Fruit fly (Drosophila melanogaster) whole organism, embryonic: ENCODE results near the gene CG6847.

Experiments
- Abd-B ChIP-seq: fragments of 200-800 bp; sonication (Bioruptor generic); optimal IDR thresholded peaks from 2 replicates; lab custom pipeline; 2018; ENCODE audit warnings: missing biosample characterization, mild to moderate bottlenecking, missing genetic modification characterization, moderate library complexity
- CG11093 ChIP-seq: fragments of 200-800 bp; sonication (Bioruptor generic); IDR thresholded peaks from 3 replicates; pipeline ENCODE4 v1.3.6; 2022; ENCODE audit warnings: missing biosample characterization, missing genetic modification characterization
- CG12155 ChIP-seq: fragments of 200-800 bp; sonication (Bioruptor generic); optimal IDR thresholded peaks from 3 replicates; lab custom pipeline; 2016; ENCODE audit warnings: missing biosample characterization, missing genetic modification characterization
- CG14710 ChIP-seq: fragments of 200-800 bp; sonication (Bioruptor generic); optimal IDR thresholded peaks from 3 replicates; lab custom pipeline; 2019; ENCODE audit warnings: missing biosample characterization, mild to moderate bottlenecking, missing genetic modification characterization, moderate library complexity
- CG1603 ChIP-seq: fragments of 200-800 bp; sonication (Bioruptor generic); optimal IDR thresholded peaks from 2 replicates; lab custom pipeline; 2019; ENCODE audit warnings: missing biosample characterization, mild to moderate bottlenecking, missing genetic modification characterization, moderate library complexity
- CG16813 ChIP-seq: fragments of 200-800 bp; sonication (Bioruptor generic); IDR thresholded peaks from 3 replicates; pipeline ENCODE4 v1.3.6; 2022; ENCODE audit warnings: missing biosample characterization, missing genetic modification characterization; ENCODE audit not compliant: partially characterized antibody
- CG17359 ChIP-seq: fragments of 200-800 bp; sonication (Bioruptor generic); optimal IDR thresholded peaks from 3 replicates; lab custom pipeline; 2018; ENCODE audit warnings: missing biosample characterization, mild to moderate bottlenecking, missing genetic modification characterization, moderate library complexity
- CG2116 ChIP-seq: fragments of 200-800 bp; sonication (Bioruptor generic); optimal IDR thresholded peaks from 3 replicates; lab custom pipeline; 2018; ENCODE audit warnings: missing biosample characterization, mild to moderate bottlenecking, missing genetic modification characterization
- CG31441 ChIP-seq: fragments of 200-800 bp; sonication (Bioruptor generic); IDR thresholded peaks from 2 replicates; pipeline ENCODE4 v1.3.6; 2022; ENCODE audit warnings: missing biosample characterization, missing genetic modification characterization
- CG32772 ChIP-seq: fragments of 200-800 bp; sonication (Bioruptor generic); IDR thresholded peaks from 2 replicates; pipeline ENCODE4 v1.3.6; 2022; ENCODE audit warnings: missing biosample characterization, missing genetic modification characterization
- CG3847 ChIP-seq: fragments of 200-800 bp; sonication (Bioruptor generic); IDR thresholded peaks from 2 replicates; pipeline ENCODE4 v1.3.6; 2022; ENCODE audit warnings: missing biosample characterization, missing genetic modification characterization
- CG4328 ChIP-seq: fragments of 200-800 bp; sonication (Bioruptor generic); optimal IDR thresholded peaks from 3 replicates; lab custom pipeline; 2017; ENCODE audit warnings: missing biosample characterization, missing genetic modification reagents, missing genetic modification characterization
- CG4360 ChIP-seq: fragments of 200-800 bp; sonication (Bioruptor generic); IDR thresholded peaks from 2 replicates; pipeline ENCODE4 v1.3.6; 2022; ENCODE audit warnings: missing biosample characterization, missing genetic modification characterization
- CG4617 ChIP-seq: fragments of 200-800 bp; sonication (Bioruptor generic); optimal IDR thresholded peaks from 3 replicates; lab custom pipeline; 2016; ENCODE audit warnings: missing biosample characterization, missing genetic modification characterization, borderline replicate concordance
- CG6791 ChIP-seq: fragments of 200-800 bp; sonication (Bioruptor generic); IDR thresholded peaks from 3 replicates; pipeline ENCODE4 v1.3.6; 2022; ENCODE audit warnings: missing biosample characterization, missing genetic modification characterization; ENCODE audit not compliant: partially characterized antibody
- CG7963 ChIP-seq: fragments of 200-800 bp; sonication (Bioruptor generic); IDR thresholded peaks from 3 replicates; pipeline ENCODE4 v1.3.6; 2022; ENCODE audit warnings: missing biosample characterization, missing genetic modification characterization; ENCODE audit not compliant: partially characterized antibody
- CTCF ChIP-seq: fragments of 200-800 bp; sonication (Bioruptor generic); optimal IDR thresholded peaks from 2 replicates; lab custom pipeline; 2017; ENCODE audit warnings: missing biosample characterization, mild to moderate bottlenecking, missing genetic modification characterization, moderate library complexity
- CoRest ChIP-seq: fragments of 200-800 bp; sonication (Bioruptor generic); optimal IDR thresholded peaks from 3 replicates; lab custom pipeline; 2018; ENCODE audit warnings: missing biosample characterization, mild to moderate bottlenecking, missing genetic modification characterization, moderate library complexity
- Dek ChIP-seq: fragments of 200-800 bp; sonication (Bioruptor generic); optimal IDR thresholded peaks from 3 replicates; lab custom pipeline; 2019; ENCODE audit warnings: missing biosample characterization, mild to moderate bottlenecking, missing genetic modification characterization, moderate library complexity
- Dll ChIP-seq: fragments of 200-800 bp; sonication (Bioruptor generic); IDR thresholded peaks from 4 replicates; pipeline ENCODE4 v1.3.6; 2022; ENCODE audit warnings: missing biosample characterization, missing genetic modification characterization; ENCODE audit not compliant: partially characterized antibody
- Dref ChIP-seq: fragments of 200-800 bp; sonication (Bioruptor generic); IDR thresholded peaks from 2 replicates; pipeline ENCODE4 v1.3.6; 2022; ENCODE audit warnings: missing biosample characterization, missing genetic modification characterization
- E2f2 ChIP-seq: fragments of 200-800 bp; sonication (Bioruptor generic); IDR thresholded peaks from 2 replicates; pipeline ENCODE4 v1.3.6; 2022; ENCODE audit warnings: missing biosample characterization, missing genetic modification characterization
- Ets65A ChIP-seq: fragments of 200-800 bp; sonication (Bioruptor generic); peaks from one replicate; lab custom pipeline; 2016; ENCODE audit warnings: missing biosample characterization, missing genetic modification characterization
- Ets97D ChIP-seq: fragments of 200-800 bp; sonication (Bioruptor generic); optimal IDR thresholded peaks from 3 replicates; lab custom pipeline; 2016; ENCODE audit warnings: missing biosample characterization, missing genetic modification characterization
- HLH54F ChIP-seq: fragments of 200-800 bp; sonication (Bioruptor generic); optimal IDR thresholded peaks from 3 replicates; lab custom pipeline; 2016; ENCODE audit warnings: missing biosample characterization, missing genetic modification characterization
- MBD-R2 ChIP-seq: fragments of 200-800 bp; sonication (Bioruptor generic); IDR thresholded peaks from 2 replicates; pipeline ENCODE4 v1.3.6; 2022; ENCODE audit warnings: missing biosample characterization, missing genetic modification characterization
- MESR4 ChIP-seq: fragments of 200-800 bp; sonication (Bioruptor generic); optimal IDR thresholded peaks from 2 replicates; lab custom pipeline; 2018; ENCODE audit warnings: missing biosample characterization, mild to moderate bottlenecking, missing genetic modification characterization, moderate library complexity
- Mad ChIP-seq: fragments of 200-800 bp; sonication (Bioruptor generic); optimal IDR thresholded peaks from 2 replicates; lab custom pipeline; 2016; ENCODE audit warnings: missing biosample characterization, missing genetic modification characterization
- Med ChIP-seq: fragments of 200-800 bp; sonication (Bioruptor generic); peaks from one replicate; lab custom pipeline; 2016; ENCODE audit warnings: missing biosample characterization, missing genetic modification characterization, mild to moderate bottlenecking, inconsistent platforms, moderate library complexity
- Pdp1 ChIP-seq, 2 experiments: fragments of 200-800 bp; sonication (Bioruptor generic); optimal IDR thresholded peaks; 3 replicates each; lab custom pipeline; 2016; ENCODE audit warnings: missing biosample characterization in 2 of 2, missing genetic modification characterization in 2 of 2, mild to moderate bottlenecking in 1 of 2, moderate library complexity in 1 of 2
- al ChIP-seq: fragments of 200-800 bp; sonication (Bioruptor generic); IDR thresholded peaks from 2 replicates; pipeline ENCODE4 v1.3.6; 2022; ENCODE audit warnings: missing biosample characterization, missing genetic modification characterization
- crol ChIP-seq: fragments of 200-800 bp; sonication (Bioruptor generic); IDR thresholded peaks from 2 replicates; pipeline ENCODE4 v1.3.6; 2022; ENCODE audit warnings: missing biosample characterization, missing genetic modification characterization
- crp ChIP-seq, 2 experiments: fragments of 200-800 bp; sonication (Bioruptor generic); optimal IDR thresholded peaks; 2 replicates in 1 of 2; 3 replicates in 1 of 2; lab custom pipeline; 2017; ENCODE audit warnings: missing biosample characterization in 2 of 2, missing genetic modification characterization in 2 of 2, mild to moderate bottlenecking in 1 of 2, moderate library complexity in 1 of 2
- fd96Cb ChIP-seq: fragments of 200-800 bp; sonication (Bioruptor generic); optimal IDR thresholded peaks from 2 replicates; lab custom pipeline; 2018; ENCODE audit warnings: missing biosample characterization, mild to moderate bottlenecking, missing genetic modification characterization, moderate library complexity
- ftz-f1 ChIP-seq: fragments of 200-800 bp; sonication (Bioruptor generic); optimal IDR thresholded peaks from 2 replicates; lab custom pipeline; 2016; ENCODE audit warnings: missing biosample characterization, missing genetic modification characterization
- gfzf ChIP-seq: fragments of 200-800 bp; sonication (Bioruptor generic); optimal IDR thresholded peaks from 2 replicates; lab custom pipeline; 2016; ENCODE audit warnings: missing biosample characterization, mild to moderate bottlenecking, missing genetic modification characterization, moderate library complexity
- jing ChIP-seq: fragments of 200-800 bp; sonication (Bioruptor generic); optimal IDR thresholded peaks from 2 replicates; lab custom pipeline; 2018; ENCODE audit warnings: missing biosample characterization, mild to moderate bottlenecking, missing genetic modification characterization
- nerfin-1 ChIP-seq: fragments of 200-800 bp; sonication (Bioruptor generic); optimal IDR thresholded peaks from 3 replicates; lab custom pipeline; 2019; ENCODE audit warnings: missing biosample characterization, mild to moderate bottlenecking, missing genetic modification characterization, moderate library complexity
- nmo ChIP-seq: fragments of 200-800 bp; sonication (Bioruptor generic); optimal IDR thresholded peaks from 2 replicates; lab custom pipeline; 2018; ENCODE audit warnings: missing biosample characterization, mild to moderate bottlenecking, missing genetic modification characterization, moderate library complexity
- nom ChIP-seq: fragments of 200-800 bp; sonication (Bioruptor generic); optimal IDR thresholded peaks from 2 replicates; lab custom pipeline; 2017; ENCODE audit warnings: missing biosample characterization, missing genetic modification characterization, mild to moderate bottlenecking, moderate library complexity, missing genetic modification reagents
- p53 ChIP-seq: fragments of 200-800 bp; sonication (Bioruptor generic); optimal IDR thresholded peaks from 2 replicates; lab custom pipeline; 2016; ENCODE audit warnings: missing biosample characterization, missing genetic modification characterization
- pzg ChIP-seq: fragments of 200-800 bp; sonication (Bioruptor generic); optimal IDR thresholded peaks from 3 replicates; lab custom pipeline; 2018; ENCODE audit warnings: missing biosample characterization, mild to moderate bottlenecking, missing genetic modification characterization, moderate library complexity
- sens ChIP-seq: fragments of 200-800 bp; sonication (Bioruptor generic); peaks from one replicate; lab custom pipeline; 2016; ENCODE audit warnings: missing biosample characterization, missing genetic modification characterization
- sqz ChIP-seq: fragments of 200-800 bp; sonication (Bioruptor generic); optimal IDR thresholded peaks from 3 replicates; lab custom pipeline; 2018; ENCODE audit warnings: missing biosample characterization, mild to moderate bottlenecking, missing genetic modification characterization
- stwl ChIP-seq: fragments of 200-800 bp; sonication (Bioruptor generic); optimal IDR thresholded peaks from 3 replicates; lab custom pipeline; 2018; ENCODE audit warnings: missing biosample characterization, mild to moderate bottlenecking, missing genetic modification characterization, moderate library complexity
- trem ChIP-seq: fragments of 200-800 bp; optimal IDR thresholded peaks from 3 replicates; lab custom pipeline; 2019; ENCODE audit warnings: missing biosample characterization, mild to moderate bottlenecking, missing genetic modification characterization, moderate library complexity
- tx ChIP-seq: fragments of 200-800 bp; sonication (Bioruptor generic); optimal IDR thresholded peaks from 2 replicates; lab custom pipeline; 2016; ENCODE audit warnings: missing biosample characterization, missing genetic modification characterization
- unc-4 ChIP-seq: fragments of 200-800 bp; sonication (Bioruptor generic); IDR thresholded peaks from 2 replicates; pipeline ENCODE4 v1.3.6; 2022; ENCODE audit warnings: missing biosample characterization, missing genetic modification characterization; ENCODE audit not compliant: partially characterized antibody

The CG6847 gene

dm6 chrX:17907184-17908006 is 3.9 kb upstream of the CG6847 start, which contains the start of the genes CG7772 and Vps4 (continued):
- TF ChIP-seq nmo (GFP tag; lab: Kevin White, UChicago) (peak; percentile 44), CG4360 (GFP tag; lab: Robert Waterston, UW) (no peak), crol (GFP tag; lab: Robert Waterston, UW) (peak; percentile 78), sqz (GFP tag; lab: Kevin White, UChicago) (peak; percentile 87), CG11093 (GFP tag; lab: Robert Waterston, UW) (no peak), Mad (GFP tag; lab: Kevin White, UChicago) (no peak), CG7963 (GFP tag; lab: Robert Waterston, UW) (no peak), CG16813 (GFP tag; lab: Robert Waterston, UW) (0 out of 3 replicates have a peak, but pooled peaks have one; percentile 11), MESR4 (GFP tag; lab: Kevin White, UChicago) (peak; percentile 85), al (GFP tag; lab: Robert Waterston, UW) (no peak), CG6791 (peak; percentile 36; the same call in 1 of the 3 replicates), Dek (tag; lab: Kevin White, UChicago) (no peak), CG32772 (GFP tag; lab: Robert Waterston, UW) (peak; percentile 71), p53 (GFP tag; lab: Kevin White, UChicago) (no peak), gfzf (peak; percentile 73), Dref (peak; percentile 58), CG12155 (GFP tag; lab: Kevin White, UChicago) (no peak), unc-4 (GFP tag; lab: Robert Waterston, UW) (peak; percentile 45; the same call in 1 of the 2 replicates), Pdp1 (GFP tag; optimal IDR thresholded peaks at IDR 0.05; lab: Kevin White, UChicago) (peak in 1 of 2 experiments; percentile 44), CG3847 (GFP tag; lab: Robert Waterston, UW) (peak; percentile 14; the same call in 1 of the 2 replicates), CG4328 (no peak), Ets65A (GFP tag; lab: Kevin White, UChicago) (no peak), CG4617 (GFP tag; lab: Kevin White, UChicago) (peak; percentile 68), Abd-B (GFP tag; lab: Kevin White, UChicago) (peak; percentile 8), jing (no peak), tx (GFP tag; lab: Kevin White, UChicago) (no peak), ftz-f1 (GFP tag; lab: Kevin White, UChicago) (peak; percentile 0), fd96Cb (tag; lab: Kevin White, UChicago) (no peak), CTCF (no peak), nom (GFP tag; lab: Kevin White, UChicago) (peak; percentile 23), CG1603 (tag; lab: Kevin White, UChicago) (peak; percentile 33), pzg (GFP tag; lab: Kevin White, UChicago) (peak; percentile 52), CG31441 (GFP tag; lab: Robert Waterston, UW) (0 out of 2 replicates have a peak, but pooled peaks have one; percentile 10), Dll (GFP tag; lab: Robert Waterston, UW) (peak; percentile 50; the same call in 1 of the 4 replicates), trem (tag; lab: Kevin White, UChicago) (peak; percentile 24), MBD-R2 (GFP tag; lab: Robert Waterston, UW) (peak; percentile 28), CG2116 (GFP tag; lab: Kevin White, UChicago) (peak; percentile 64), sens (GFP tag; lab: Kevin White, UChicago) (no peak), stwl (peak; percentile 13), CoRest (tag; lab: Kevin White, UChicago) (peak; percentile 12), Med (GFP tag; lab: Kevin White, UChicago) (peak; percentile 48), Ets97D (GFP tag; lab: Kevin White, UChicago) (peak; percentile 27), E2f2 (GFP tag; lab: Robert Waterston, UW) (peak; percentile 90), crp (GFP tag; optimal IDR thresholded peaks at IDR 0.05; lab: Kevin White, UChicago) (peak in 1 of 2 experiments; percentile 12), nerfin-1 (peak; percentile 31), HLH54F (GFP tag; lab: Kevin White, UChicago) (peak; percentile 3), CG17359 (tag; lab: Kevin White, UChicago) (peak; percentile 91), CG14710 (tag; lab: Kevin White, UChicago) (peak; percentile 90)
